Worm (Caenorhabditis elegans): Measurements from ENCODE around the gene uvs-1.

DNA sequence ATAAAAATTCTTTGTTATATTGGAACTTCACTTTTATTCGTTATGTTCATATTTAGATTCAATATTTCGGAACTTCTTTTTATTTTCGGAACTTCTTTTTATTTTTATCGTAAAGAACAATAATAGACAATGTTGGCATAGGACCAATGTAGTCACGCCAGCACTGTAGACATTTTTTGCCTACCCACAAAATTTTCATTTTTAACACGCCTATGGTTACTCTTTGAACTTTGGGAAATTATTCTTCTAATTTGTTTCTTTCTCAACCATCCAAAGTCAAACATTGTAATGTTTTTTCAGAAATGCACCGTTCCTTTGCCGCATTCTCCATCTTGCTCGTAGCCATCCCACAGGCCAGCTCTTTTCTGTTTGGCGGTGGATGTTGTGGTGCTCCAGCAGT, 18.9 kb downstream of the uvs-1 start, which contains the start of gene C26F1.1:
- TF ChIP-seq hmg-1.2 (GFP tag; IDR thresholded peaks at IDR 0.05) = no peak
- TF ChIP-seq dpl-1 (GFP tag; optimal IDR thresholded peaks at IDR 0.05) = no peak
- no peak for TF ChIP-seq snpc-4 (GFP tag; optimal IDR thresholded peaks at IDR 0.05)
- no peak for TF ChIP-seq snpc-4 (tag; optimal IDR thresholded peaks at IDR 0.05)
- TF ChIP-seq tbp1 (GFP tag; optimal IDR thresholded peaks at IDR 0.05) = no peak
- TF ChIP-seq nfyb-1 (GFP tag; IDR thresholded peaks at IDR 0.05) = no peak
- TF ChIP-seq T07F8.4 (tag; optimal IDR thresholded peaks at IDR 0.05) = no peak
- no peak for TF ChIP-seq pha-4 (tag; optimal IDR thresholded peaks at IDR 0.05)
- TF ChIP-seq hlh-12 (tag; optimal IDR thresholded peaks at IDR 0.05) = no peak
- no peak for TF ChIP-seq T26A5.8 (tag; optimal IDR thresholded peaks at IDR 0.05)
- no peak for TF ChIP-seq unc-62 (GFP tag; optimal IDR thresholded peaks at IDR 0.05)
- TF ChIP-seq nhr-90 (tag; optimal IDR thresholded peaks at IDR 0.05) = no peak
- no peak for TF ChIP-seq him-1 (tag; optimal IDR thresholded peaks at IDR 0.05)
- TF ChIP-seq snpc-3.4 (tag; optimal IDR thresholded peaks at IDR 0.05) = no peak
- no peak for TF ChIP-seq ceh-100 (GFP tag; IDR thresholded peaks at IDR 0.05)
